Worm (Caenorhabditis elegans): ENCODE measurements around the gene zim-2.

- TF ChIP-seq W03F9.2 (tag; optimal IDR thresholded peaks at IDR 0.05) (no peak), him-1 (tag; optimal IDR thresholded peaks at IDR 0.05) (no peak)
Measured at ce11 chrIV:10543361-10543760, 11.7 kb upstream of the zim-2 start.
